Fruit fly (Drosophila melanogaster): Measurements from ENCODE around the gene hh.

hh gene

DNA sequence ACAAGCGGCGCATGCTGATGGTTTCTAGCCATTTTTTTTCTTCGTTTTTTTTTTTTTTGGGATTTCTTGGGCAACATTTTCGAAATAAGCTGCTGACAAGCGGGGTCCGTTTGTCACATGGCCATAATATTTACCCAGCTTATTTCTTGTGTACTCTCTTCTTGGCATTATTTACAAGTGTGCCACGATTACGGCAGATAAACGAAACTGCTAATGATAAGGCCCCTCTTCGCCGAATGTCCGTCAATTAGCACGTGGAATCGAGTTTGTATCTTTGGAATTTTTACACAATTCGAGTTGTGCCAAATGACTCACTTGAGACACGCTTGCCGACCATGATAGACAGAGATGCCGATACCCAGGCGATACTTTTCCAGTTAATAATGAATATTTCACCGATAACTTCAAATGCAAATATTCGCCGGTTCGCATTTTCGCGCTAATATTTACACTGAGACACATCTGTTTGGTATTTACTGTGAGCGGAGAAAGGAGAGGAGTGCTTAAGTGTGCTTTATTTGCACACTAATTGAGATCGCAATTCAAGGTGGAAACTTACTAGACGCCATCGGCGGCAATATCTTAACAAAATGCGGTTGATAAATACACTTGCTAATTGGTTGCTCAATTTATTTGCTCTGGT, 34.9 kb upstream of the hh start (continued):
- TF ChIP-seq CG7556 (GFP tag; optimal IDR thresholded peaks at IDR 0.05): peak; percentile 24
- peak; percentile 78 for TF ChIP-seq sens (GFP tag)
- TF ChIP-seq repo (GFP tag; optimal IDR thresholded peaks at IDR 0.05): peak; percentile 30
- peak; percentile 53 for TF ChIP-seq BtbVII (GFP tag; optimal IDR thresholded peaks at IDR 0.05)
- TF ChIP-seq ttk (GFP tag; IDR thresholded peaks at IDR 0.05): peak; percentile 7; the same call in 1 of the 2 replicates
- TF ChIP-seq Chrac-16 (GFP tag; optimal IDR thresholded peaks at IDR 0.05): no peak
- TF ChIP-seq rib (GFP tag; IDR thresholded peaks at IDR 0.05): peak; percentile 53
- peak; percentile 14; the same call in 1 of the 2 replicates for TF ChIP-seq Ptx1 (GFP tag; IDR thresholded peaks at IDR 0.05)
- peak; percentile 50 for TF ChIP-seq PHDP (tag; optimal IDR thresholded peaks at IDR 0.05)
- TF ChIP-seq ssp (GFP tag; IDR thresholded peaks at IDR 0.05): no peak
- TF ChIP-seq ATbp (GFP tag; optimal IDR thresholded peaks at IDR 0.05): peak; percentile 73
- peak; percentile 81 for TF ChIP-seq lab (GFP tag; optimal IDR thresholded peaks at IDR 0.05)
- peak; percentile 35 for TF ChIP-seq sqz (GFP tag; optimal IDR thresholded peaks at IDR 0.05)
- no peak for TF ChIP-seq CG14667 (GFP tag; IDR thresholded peaks at IDR 0.05)
- TF ChIP-seq peb (GFP tag; IDR thresholded peaks at IDR 0.05): no peak
- TF ChIP-seq CG15601 (tag; optimal IDR thresholded peaks at IDR 0.05): peak; percentile 44
- peak; percentile 52; the same call in 1 of the 2 replicates for TF ChIP-seq sob (GFP tag; IDR thresholded peaks at IDR 0.05)
- TF ChIP-seq CG8281 (tag; optimal IDR thresholded peaks at IDR 0.05): peak; percentile 31
- peak; percentile 69; the same call in 2 of the 3 replicates for TF ChIP-seq Dbx (GFP tag; IDR thresholded peaks at IDR 0.05)
- TF ChIP-seq dm (GFP tag; optimal IDR thresholded peaks at IDR 0.05): peak; percentile 19
- 0 out of 2 replicates have a peak, but pooled peaks have one; percentile 21 for TF ChIP-seq E2f2 (GFP tag; IDR thresholded peaks at IDR 0.05)
- no peak for TF ChIP-seq CG2116 (GFP tag; optimal IDR thresholded peaks at IDR 0.05)
- TF ChIP-seq CG17328 (GFP tag; IDR thresholded peaks at IDR 0.05): no peak
- TF ChIP-seq nerfin-2 (GFP tag; IDR thresholded peaks at IDR 0.05; ENCODE audit: partially characterized antibody): no peak
- TF ChIP-seq lbe (GFP tag; optimal IDR thresholded peaks at IDR 0.05): peak; percentile 37
- peak; percentile 80 for TF ChIP-seq CG12071 (GFP tag; optimal IDR thresholded peaks at IDR 0.05)
- peak; percentile 87 for TF ChIP-seq caup (GFP tag; optimal IDR thresholded peaks at IDR 0.05; ENCODE audit: severe bottlenecking)
- no peak for TF ChIP-seq CG8359 (GFP tag; optimal IDR thresholded peaks at IDR 0.05; ENCODE audit: borderline replicate concordance)
- TF ChIP-seq en (GFP tag; optimal IDR thresholded peaks at IDR 0.05): no peak
- peak; percentile 59 for TF ChIP-seq CG1233 (GFP tag; optimal IDR thresholded peaks at IDR 0.05)
- TF ChIP-seq ara (GFP tag; IDR thresholded peaks at IDR 0.05): 0 out of 2 replicates have a peak, but pooled peaks have one; percentile 24
- TF ChIP-seq CG15696 (tag; optimal IDR thresholded peaks at IDR 0.05): peak; percentile 3
- no peak for TF ChIP-seq CG3847 (GFP tag; IDR thresholded peaks at IDR 0.05)
- no peak for TF ChIP-seq trem (tag; optimal IDR thresholded peaks at IDR 0.05)
- no peak for TF ChIP-seq CG4707 (GFP tag; optimal IDR thresholded peaks at IDR 0.05)
- peak; percentile 57 for TF ChIP-seq CG4328 (GFP tag; optimal IDR thresholded peaks at IDR 0.05)
- 0 out of 3 replicates have a peak, but pooled peaks have one; percentile 17 for TF ChIP-seq dysf (GFP tag; IDR thresholded peaks at IDR 0.05)
- TF ChIP-seq CrebB (tag; optimal IDR thresholded peaks at IDR 0.05): peak; percentile 31
- TF ChIP-seq CG14965 (GFP tag; optimal IDR thresholded peaks at IDR 0.05; ENCODE audit: borderline replicate concordance): peak; percentile 41
- peak; percentile 26 for TF ChIP-seq grn (GFP tag; optimal IDR thresholded peaks at IDR 0.05)
- no peak for TF ChIP-seq CG9876 (GFP tag; optimal IDR thresholded peaks at IDR 0.05)
- TF ChIP-seq pan (optimal IDR thresholded peaks at IDR 0.05): no peak
- peak in 1 of 2 experiments; percentile 33 for TF ChIP-seq pan (GFP tag; optimal IDR thresholded peaks at IDR 0.05 in 1 of 2, IDR thresholded peaks at IDR 0.05 in 1 of 2)
- no peak for TF ChIP-seq D (optimal IDR thresholded peaks at IDR 0.05)
- peak; percentile 2 for TF ChIP-seq D (GFP tag; optimal IDR thresholded peaks at IDR 0.05)
- no peak for TF ChIP-seq ac (GFP tag; optimal IDR thresholded peaks at IDR 0.05)
- TF ChIP-seq Kr (GFP tag; optimal IDR thresholded peaks at IDR 0.05): no peak
- no peak for TF ChIP-seq gsb-n (tag; optimal IDR thresholded peaks at IDR 0.05)
- TF ChIP-seq Ada2b (GFP tag; IDR thresholded peaks at IDR 0.05): no peak
- no peak for TF ChIP-seq CG3726 (GFP tag; IDR thresholded peaks at IDR 0.05)

Data from whole organism, embryonic.